Worm (Caenorhabditis elegans) whole organism, late embryonic: ENCODE results near the gene F56D6.8.

Experiments
- C08G9.2 ChIP-seq: sonication (generic microtip); optimal IDR thresholded peaks from 2 replicates; lab custom pipeline; 2016; ENCODE audit warnings: mild to moderate bottlenecking, missing genetic modification characterization, moderate library complexity, missing compliant biosample characterization
- F13H6.1 ChIP-seq: sonication (generic microtip); optimal IDR thresholded peaks from 2 replicates; lab custom pipeline; 2016; ENCODE audit warnings: missing genetic modification characterization, missing compliant biosample characterization
- Y22D7AL.16 ChIP-seq: sonication (generic microtip); optimal IDR thresholded peaks from 2 replicates; lab custom pipeline; 2016; ENCODE audit warnings: missing genetic modification characterization, missing compliant biosample characterization
- ahr-1 ChIP-seq: sonication (generic microtip); optimal IDR thresholded peaks from 2 replicates; lab custom pipeline; 2016; ENCODE audit warnings: missing genetic modification characterization, missing compliant biosample characterization
- ama-1 ChIP-seq: fragments of 150-350 bp; optimal IDR thresholded peaks from 2 replicates; lab custom pipeline; 2014
- ceh-18 ChIP-seq: sonication (generic microtip); optimal IDR thresholded peaks from 2 replicates; lab custom pipeline; 2016; ENCODE audit warnings: missing genetic modification characterization, missing compliant biosample characterization
- ceh-22 ChIP-seq: sonication (generic microtip); optimal IDR thresholded peaks from 2 replicates; lab custom pipeline; 2017; ENCODE audit warnings: missing biosample characterization, missing genetic modification characterization
- ceh-24 ChIP-seq: sonication (generic microtip); optimal IDR thresholded peaks from 2 replicates; lab custom pipeline; 2016; ENCODE audit warnings: mild to moderate bottlenecking, missing genetic modification characterization, missing compliant biosample characterization
- ceh-30 ChIP-seq: fragments of 150-350 bp; optimal IDR thresholded peaks from 2 replicates; lab custom pipeline; 2014; ENCODE audit warnings: missing biosample characterization, missing genetic modification characterization
- ceh-34 ChIP-seq: sonication (generic microtip); optimal IDR thresholded peaks from 2 replicates; lab custom pipeline; 2016; ENCODE audit warnings: mild to moderate bottlenecking, missing genetic modification characterization, missing compliant biosample characterization
- ceh-48 ChIP-seq: sonication (generic microtip); optimal IDR thresholded peaks from 2 replicates; lab custom pipeline; 2016; ENCODE audit warnings: missing genetic modification characterization, inconsistent platforms, missing compliant biosample characterization
- ceh-6 ChIP-seq: fragments of 200-800 bp; sonication (Bioruptor generic); optimal IDR thresholded peaks from 2 replicates; lab custom pipeline; 2018; ENCODE audit warnings: mild to moderate bottlenecking, missing genetic modification characterization, missing compliant biosample characterization
- ceh-9 ChIP-seq: sonication (generic microtip); optimal IDR thresholded peaks from 2 replicates; lab custom pipeline; 2016; ENCODE audit warnings: mild to moderate bottlenecking, missing genetic modification characterization, inconsistent platforms, missing compliant biosample characterization
- dve-1 ChIP-seq: sonication (generic microtip); optimal IDR thresholded peaks from 2 replicates; lab custom pipeline; 2017; ENCODE audit warnings: antibody characterized with exemption, mild to moderate bottlenecking, missing genetic modification characterization, missing compliant biosample characterization
- elt-2 ChIP-seq: sonication (generic microtip); optimal IDR thresholded peaks from 2 replicates; lab custom pipeline; 2016; ENCODE audit warnings: missing genetic modification reagents, missing genetic modification characterization, missing compliant biosample characterization
- elt-4 ChIP-seq: sonication (generic microtip); optimal IDR thresholded peaks from 2 replicates; lab custom pipeline; 2016; ENCODE audit warnings: missing genetic modification characterization, missing compliant biosample characterization
- eyg-1 ChIP-seq: sonication (generic microtip); optimal IDR thresholded peaks from 2 replicates; lab custom pipeline; 2016; ENCODE audit warnings: missing genotype, missing genetic modification characterization, missing compliant biosample characterization
- fax-1 ChIP-seq: sonication (generic microtip); optimal IDR thresholded peaks from 2 replicates; lab custom pipeline; 2016; ENCODE audit warnings: missing genotype, missing genetic modification characterization, missing compliant biosample characterization
- fkh-10 ChIP-seq: fragments of 150-350 bp; optimal IDR thresholded peaks from 2 replicates; lab custom pipeline; 2014; ENCODE audit warnings: missing biosample characterization, missing genetic modification reagents, missing genetic modification characterization
- gmeb-2 ChIP-seq: sonication (generic microtip); optimal IDR thresholded peaks from 2 replicates; lab custom pipeline; 2016; ENCODE audit warnings: missing genetic modification characterization, inconsistent platforms, missing compliant biosample characterization
- hlh-13 ChIP-seq: fragments of 200-800 bp; sonication (Bioruptor generic); optimal IDR thresholded peaks from 2 replicates; lab custom pipeline; 2018; ENCODE audit warnings: mild to moderate bottlenecking, missing genetic modification characterization, missing compliant biosample characterization
- hlh-15 ChIP-seq: sonication (generic microtip); optimal IDR thresholded peaks from 2 replicates; lab custom pipeline; 2016; ENCODE audit warnings: missing genetic modification characterization, missing compliant biosample characterization
- hlh-30 ChIP-seq: sonication (generic microtip); optimal IDR thresholded peaks from 2 replicates; lab custom pipeline; 2017; ENCODE audit warnings: antibody characterized with exemption, missing genetic modification characterization, missing compliant biosample characterization; ENCODE audit not compliant: insufficient read depth
- hlh-6 ChIP-seq: sonication (generic microtip); optimal IDR thresholded peaks from 2 replicates; lab custom pipeline; 2016; ENCODE audit warnings: missing genotype, missing genetic modification characterization, missing compliant biosample characterization
- lin-11 ChIP-seq: fragments of 200-800 bp; sonication (Bioruptor generic); optimal IDR thresholded peaks from 2 replicates; lab custom pipeline; 2018; ENCODE audit warnings: mild to moderate bottlenecking, missing genetic modification characterization, missing compliant biosample characterization
- madf-2 ChIP-seq: sonication (generic microtip); optimal IDR thresholded peaks from 2 replicates; lab custom pipeline; 2017; ENCODE audit warnings: missing genetic modification characterization, missing compliant biosample characterization
- nfya-1 ChIP-seq: sonication (generic microtip); optimal IDR thresholded peaks from 2 replicates; lab custom pipeline; 2017; ENCODE audit warnings: missing genetic modification characterization, mild to moderate bottlenecking, missing compliant biosample characterization, antibody characterized with exemption, moderate library complexity
- nhr-11 ChIP-seq: fragments of 150-350 bp; optimal IDR thresholded peaks from 2 replicates; lab custom pipeline; 2014; ENCODE audit warnings: missing biosample characterization, missing genetic modification characterization
- nhr-232 ChIP-seq: sonication (generic microtip); optimal IDR thresholded peaks from 2 replicates; lab custom pipeline; 2016; ENCODE audit warnings: missing genetic modification characterization, missing compliant biosample characterization
- odd-2 ChIP-seq: sonication (generic microtip); optimal IDR thresholded peaks from 2 replicates; lab custom pipeline; 2017; ENCODE audit warnings: antibody characterized with exemption, mild to moderate bottlenecking, missing genetic modification characterization, missing compliant biosample characterization
- pax-1 ChIP-seq: fragments of 150-350 bp; optimal IDR thresholded peaks from 2 replicates; lab custom pipeline; 2014; ENCODE audit warnings: missing biosample characterization, missing genetic modification characterization
- pha-4 ChIP-seq: fragments of 150-350 bp; optimal IDR thresholded peaks from 2 replicates; lab custom pipeline; 2018; ENCODE audit warnings: missing biosample characterization, missing genetic modification reagents, missing genetic modification characterization
- pqm-1 ChIP-seq: sonication (generic microtip); optimal IDR thresholded peaks from 2 replicates; lab custom pipeline; 2016; ENCODE audit warnings: missing genetic modification characterization, missing compliant biosample characterization
- rnt-1 ChIP-seq: sonication (generic microtip); optimal IDR thresholded peaks from 2 replicates; lab custom pipeline; 2016; ENCODE audit warnings: missing genetic modification characterization, missing compliant biosample characterization
- sox-2 ChIP-seq: fragments of 200-800 bp; sonication (Bioruptor generic); IDR thresholded peaks from 2 replicates; pipeline ENCODE4 v1.3.6; 2022; ENCODE audit warnings: missing genetic modification reagents, missing genetic modification characterization, missing compliant biosample characterization
- sox-4 ChIP-seq: sonication (generic microtip); optimal IDR thresholded peaks from 2 replicates; lab custom pipeline; 2017; ENCODE audit warnings: mild to moderate bottlenecking, missing genetic modification characterization, inconsistent platforms, missing compliant biosample characterization
- tbx-2 ChIP-seq: sonication (generic microtip); optimal IDR thresholded peaks from 2 replicates; lab custom pipeline; 2016; ENCODE audit warnings: missing genetic modification characterization, missing compliant biosample characterization
- tbx-7 ChIP-seq: sonication (generic microtip); optimal IDR thresholded peaks from 2 replicates; lab custom pipeline; 2016; ENCODE audit warnings: missing genotype, missing genetic modification characterization, missing compliant biosample characterization
- unc-86 ChIP-seq: sonication (generic microtip); optimal IDR thresholded peaks from 2 replicates; lab custom pipeline; 2016; ENCODE audit warnings: missing genetic modification characterization, missing compliant biosample characterization
- ztf-16 ChIP-seq: sonication (generic microtip); optimal IDR thresholded peaks from 2 replicates; lab custom pipeline; 2017; ENCODE audit warnings: missing genetic modification characterization, missing compliant biosample characterization

F56D6.8 gene

DNA sequence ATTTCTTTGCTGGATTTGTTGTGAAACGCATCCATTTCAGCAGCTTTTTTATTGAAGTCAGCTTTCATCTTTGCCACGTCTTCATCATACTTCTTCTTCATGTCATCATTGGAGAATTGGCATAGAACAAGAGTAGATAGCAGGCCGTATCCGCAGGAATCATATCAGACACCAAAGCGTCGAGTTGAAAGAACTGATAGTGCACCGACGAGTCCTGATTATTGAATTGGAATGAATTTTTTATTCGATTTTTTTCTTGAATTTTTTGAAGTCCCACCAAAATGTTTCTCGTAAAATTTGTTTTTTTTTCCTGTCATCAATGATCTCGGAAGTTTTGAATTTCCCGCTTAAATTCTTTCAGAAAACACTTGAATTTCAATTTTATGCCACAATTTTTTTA lies 12.2 kb upstream of the F56D6.8 start, which contains the start of gene F56D6.11:
Gene F56D6.11, minus strand, starts transcription at position 101 of the 400 bp plus-strand sequence.
- TF ChIP-seq odd-2 (no peak), C08G9.2 (tag; lab: Kevin White, UChicago) (no peak), ceh-30 (tag; lab: Kevin White, UChicago) (no peak), eyg-1 (tag; lab: Kevin White, UChicago) (no peak), sox-2 (GFP tag; lab: Robert Waterston, UW) (no peak), hlh-6 (tag; lab: Kevin White, UChicago) (no peak), ceh-18 (tag; lab: Kevin White, UChicago) (no peak), ceh-34 (tag; lab: Kevin White, UChicago) (no peak), madf-2 (tag; lab: Kevin White, UChicago) (no peak)

DNA sequence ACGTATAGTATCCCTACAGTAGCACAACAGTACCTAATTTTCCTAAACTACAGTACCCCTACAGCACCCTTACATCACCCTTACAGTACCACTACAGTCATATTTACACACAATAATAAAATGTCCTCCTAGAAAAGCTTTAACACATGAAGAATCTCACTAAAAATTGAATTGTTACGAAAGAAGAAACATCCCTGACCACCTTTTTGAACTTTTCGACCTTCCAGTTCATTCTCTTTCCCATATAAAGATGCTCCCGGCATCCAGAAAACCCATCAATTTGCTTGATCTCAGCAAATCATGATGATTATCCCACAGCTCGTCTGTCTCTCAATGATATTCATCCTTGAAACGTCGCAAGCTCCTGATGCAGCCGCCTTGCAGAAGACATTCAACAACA lies 10.4 kb upstream of the F56D6.8 start, which contains the start of gene F56D6.21:
Gene F56D6.21, plus strand, starts transcription at position 301 of the 400 bp plus-strand sequence.
- TF ChIP-seq elt-4: no peak
- TF ChIP-seq pha-4 (tag; lab: Kevin White, UChicago): no peak
- TF ChIP-seq ahr-1 (tag; lab: Kevin White, UChicago): no peak
- no peak for TF ChIP-seq odd-2
- no peak for TF ChIP-seq pqm-1 (tag; lab: Kevin White, UChicago)
- TF ChIP-seq ceh-24 (tag; lab: Kevin White, UChicago): no peak
- no peak for TF ChIP-seq sox-4 (tag; lab: Kevin White, UChicago)
- TF ChIP-seq ceh-9 (tag; lab: Kevin White, UChicago): no peak
- TF ChIP-seq pax-1 (tag; lab: Kevin White, UChicago): no peak
- no peak for TF ChIP-seq ceh-22
- no peak for TF ChIP-seq ama-1 (lab: Kevin White, UChicago)
- TF ChIP-seq nhr-232: no peak
- TF ChIP-seq dve-1 (tag; lab: Kevin White, UChicago): no peak
- TF ChIP-seq elt-2: no peak
- TF ChIP-seq F13H6.1 (tag; lab: Kevin White, UChicago): no peak
- TF ChIP-seq Y22D7AL.16 (tag; lab: Kevin White, UChicago): no peak
- no peak for TF ChIP-seq hlh-13
- no peak for TF ChIP-seq lin-11 (tag; lab: Kevin White, UChicago)

DNA sequence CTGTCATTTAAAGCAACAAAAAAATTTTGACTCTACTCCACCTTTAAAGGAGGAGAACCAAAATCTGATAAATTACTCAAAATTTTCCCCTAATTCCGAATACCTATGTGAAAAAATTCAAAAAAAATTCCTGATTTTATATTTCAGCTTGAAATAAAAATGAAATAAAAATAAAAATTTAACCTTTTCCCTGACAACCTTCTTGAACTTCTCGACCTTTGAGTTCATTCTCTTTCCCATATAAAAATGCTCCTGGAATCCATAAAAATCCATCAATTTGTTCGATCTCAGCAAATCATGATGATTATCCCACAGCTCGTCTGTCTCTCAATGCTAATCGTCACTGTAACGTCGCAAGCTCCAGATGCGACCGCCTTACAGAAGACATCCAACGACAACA lies 8.7 kb upstream of the F56D6.8 start, which contains the start of gene F56D6.6:
Gene F56D6.6, plus strand, starts transcription at position 301 of the 400 bp plus-strand sequence.
- TF ChIP-seq nhr-11 (tag; lab: Kevin White, UChicago) (no peak), fax-1 (tag; lab: Kevin White, UChicago) (no peak), nfya-1 (no peak), pha-4 (tag; lab: Kevin White, UChicago) (no peak), hlh-30 (tag; lab: Kevin White, UChicago) (no peak), hlh-15 (tag; lab: Kevin White, UChicago) (no peak), gmeb-2 (tag; lab: Kevin White, UChicago) (no peak), fkh-10 (GFP tag; lab: Kevin White, UChicago) (no peak), ceh-6 (GFP tag; lab: Kevin White, UChicago) (no peak), sox-4 (tag; lab: Kevin White, UChicago) (no peak), ceh-18 (tag; lab: Kevin White, UChicago) (no peak), rnt-1 (tag; lab: Kevin White, UChicago) (no peak), ahr-1 (tag; lab: Kevin White, UChicago) (no peak), unc-86 (tag; lab: Kevin White, UChicago) (no peak), ceh-22 (no peak), hlh-13 (no peak), ceh-48 (tag; lab: Kevin White, UChicago) (no peak), tbx-7 (tag; lab: Kevin White, UChicago) (no peak), ztf-16 (tag; lab: Kevin White, UChicago) (no peak), tbx-2 (tag; lab: Kevin White, UChicago) (no peak)
